Worm (Caenorhabditis elegans): Measurements from ENCODE around the gene T28A11.20.

The T28A11.20 gene

DNA sequence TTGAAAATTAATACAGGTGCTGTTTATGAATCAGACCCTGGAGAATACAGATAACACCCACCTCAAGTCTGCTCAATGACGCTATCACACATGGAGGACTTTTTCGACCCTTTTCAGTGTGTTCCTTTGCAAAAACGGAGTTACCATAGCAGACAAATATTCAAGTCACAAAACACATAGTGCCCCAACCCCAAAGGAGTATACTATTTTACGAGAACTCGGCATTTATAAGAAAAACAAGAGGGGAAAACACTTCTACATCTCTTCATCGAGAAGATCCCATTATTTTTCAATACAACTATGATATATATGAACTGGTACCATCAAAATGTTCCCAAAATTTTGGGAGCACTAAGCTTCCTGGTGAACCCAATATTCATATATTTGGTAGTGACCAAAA is 28.4 kb downstream of the T28A11.20 start, which contains the start of gene srj-7:
srj-7 (plus strand) TSS at position 301 of the 400 bp plus-strand sequence.
- TF ChIP-seq nhr-232 (tag; optimal IDR thresholded peaks at IDR 0.05): no peak
- no peak for TF ChIP-seq K02D7.2 (tag; optimal IDR thresholded peaks at IDR 0.05)
- TF ChIP-seq rnt-1 (tag; optimal IDR thresholded peaks at IDR 0.05): no peak
- TF ChIP-seq che-1 (tag; optimal IDR thresholded peaks at IDR 0.05): no peak
- no peak for TF ChIP-seq K09A11.1 (tag; optimal IDR thresholded peaks at IDR 0.05; ENCODE audit: insufficient read depth)

DNA sequence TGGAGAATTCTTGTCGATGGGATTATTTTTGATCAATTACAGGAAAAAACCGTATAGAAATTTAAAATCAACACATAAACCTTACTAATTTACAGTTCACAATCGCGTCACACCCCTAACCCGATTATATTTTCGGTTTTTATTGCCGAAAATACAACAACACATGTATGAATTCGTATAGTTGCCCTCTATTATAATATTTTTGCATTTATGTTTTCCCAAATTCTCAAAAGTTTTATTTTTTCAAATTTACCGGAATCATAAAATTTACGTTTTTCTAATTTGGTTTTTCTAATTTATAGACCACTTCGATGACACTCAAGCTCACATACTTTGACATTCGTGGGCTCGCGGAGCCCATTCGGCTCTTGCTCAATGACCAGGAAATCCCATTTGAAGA is 30.1 kb downstream of the T28A11.20 start, which contains the start of gene gst-23:
gst-23 (plus strand) TSS at position 301 of the 400 bp plus-strand sequence.
- TF ChIP-seq pat-9 (tag; optimal IDR thresholded peaks at IDR 0.05) (no peak), ceh-2 (tag; optimal IDR thresholded peaks at IDR 0.05) (no peak), rnt-1 (tag; optimal IDR thresholded peaks at IDR 0.05) (no peak), pha-2 (tag; optimal IDR thresholded peaks at IDR 0.05) (no peak), sox-2 (GFP tag; IDR thresholded peaks at IDR 0.05) (no peak), unc-3 (GFP tag; conservative IDR thresholded peaks at IDR 0.05) (no peak), unc-3 (tag; optimal IDR thresholded peaks at IDR 0.05) (no peak), fkh-6 (tag; optimal IDR thresholded peaks at IDR 0.05) (no peak), C08G9.2 (tag; optimal IDR thresholded peaks at IDR 0.05) (no peak), ceh-30 (tag; optimal IDR thresholded peaks at IDR 0.05) (no peak), eyg-1 (tag; optimal IDR thresholded peaks at IDR 0.05) (no peak), ceh-19 (GFP tag; optimal IDR thresholded peaks at IDR 0.05) (no peak), pax-1 (tag; optimal IDR thresholded peaks at IDR 0.05) (no peak), ceh-34 (tag; optimal IDR thresholded peaks at IDR 0.05) (no peak), ets-4 (tag; optimal IDR thresholded peaks at IDR 0.05) (no peak), fax-1 (tag; optimal IDR thresholded peaks at IDR 0.05) (no peak), nhr-11 (tag; optimal IDR thresholded peaks at IDR 0.05) (no peak)

ce11 chrV:3241175-3241574 is 31.9 kb downstream of the T28A11.20 start, which contains the start of gene srj-11:
TSS of gene srj-11 (plus strand) at chrV:3241424.
- TF ChIP-seq gmeb-2 (tag; optimal IDR thresholded peaks at IDR 0.05) (no peak), pat-9 (tag; optimal IDR thresholded peaks at IDR 0.05) (no peak), ceh-31 (tag; optimal IDR thresholded peaks at IDR 0.05) (no peak), pqm-1 (tag; optimal IDR thresholded peaks at IDR 0.05) (no peak)

- TF ChIP-seq ttx-3 (tag; optimal IDR thresholded peaks at IDR 0.05): no peak
- no peak for TF ChIP-seq tbx-2 (tag; optimal IDR thresholded peaks at IDR 0.05)
Observed at ce11 chrV:3236610-3237009, 36.4 kb downstream of the T28A11.20 start, which contains the start of the genes K08D9.9 and str-16. TSS of gene K08D9.9 (minus strand) at chrV:3236710. TSS of gene str-16 (plus strand) at chrV:3236875.

DNA sequence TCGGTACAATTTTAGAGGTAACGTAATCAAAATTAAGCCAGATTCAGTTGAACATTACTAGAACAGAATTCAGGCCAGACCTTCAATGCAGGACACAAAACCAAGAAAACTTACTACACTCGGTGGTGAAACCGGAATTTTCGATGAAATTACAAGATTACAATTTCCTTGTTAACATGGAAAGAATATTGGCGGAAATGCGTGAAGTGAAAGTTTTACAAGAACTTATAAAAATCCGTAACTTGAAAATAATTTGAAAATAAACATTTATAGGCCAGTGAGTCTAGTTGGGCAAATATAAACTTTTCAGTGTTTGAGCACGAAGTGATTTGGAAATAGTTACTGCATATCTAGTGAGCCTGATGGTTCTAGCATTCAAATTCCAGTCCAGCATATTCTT is 38.2 kb downstream of the T28A11.20 start, which contains the start of gene K08D9.6:
K08D9.6 (minus strand) TSS at position 101 of the 400 bp plus-strand sequence.
- no peak for TF ChIP-seq ets-4 (tag; optimal IDR thresholded peaks at IDR 0.05)
- TF ChIP-seq fax-1 (tag; optimal IDR thresholded peaks at IDR 0.05): no peak
- no peak for TF ChIP-seq ttx-3 (tag; optimal IDR thresholded peaks at IDR 0.05)
- TF ChIP-seq hlh-15 (tag; optimal IDR thresholded peaks at IDR 0.05): no peak
- no peak for TF ChIP-seq ceh-19 (GFP tag; optimal IDR thresholded peaks at IDR 0.05)
- no peak for TF ChIP-seq fkh-6 (tag; optimal IDR thresholded peaks at IDR 0.05)
- TF ChIP-seq pha-2 (tag; optimal IDR thresholded peaks at IDR 0.05): no peak
- no peak for TF ChIP-seq sox-2 (GFP tag; IDR thresholded peaks at IDR 0.05)
- no peak for TF ChIP-seq ceh-24 (tag; optimal IDR thresholded peaks at IDR 0.05)

DNA sequence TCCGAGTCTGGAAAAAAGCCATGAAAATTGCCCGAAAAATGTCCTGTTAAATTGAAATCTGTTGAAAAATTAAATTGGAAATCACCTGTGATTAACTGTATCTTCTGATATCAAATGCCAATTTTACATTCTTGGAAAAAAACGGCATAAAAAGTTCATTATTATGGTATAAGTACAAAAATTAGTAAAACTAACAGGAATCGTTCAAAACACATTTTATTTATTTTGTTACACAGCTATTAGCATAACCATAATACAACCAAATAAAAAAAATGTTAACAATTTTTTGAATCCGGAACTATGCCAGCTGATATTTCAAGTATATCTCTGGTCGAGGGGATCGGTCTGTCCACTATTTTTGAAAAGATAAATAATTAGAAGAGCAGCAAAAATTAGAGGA is 42.5 kb downstream of the T28A11.20 start, which contains the start of gene K08D9.10:
K08D9.10 (plus strand) TSS at position 301 of the 400 bp plus-strand sequence.
- no peak for TF ChIP-seq dve-1 (tag; optimal IDR thresholded peaks at IDR 0.05)
- TF ChIP-seq ref-2 (tag; optimal IDR thresholded peaks at IDR 0.05): no peak
- TF ChIP-seq C38D4.7 (GFP tag; optimal IDR thresholded peaks at IDR 0.05): no peak
- TF ChIP-seq ceh-30 (tag; optimal IDR thresholded peaks at IDR 0.05): no peak
- no peak for TF ChIP-seq ahr-1 (tag; optimal IDR thresholded peaks at IDR 0.05)
- no peak for TF ChIP-seq ceh-14 (tag; optimal IDR thresholded peaks at IDR 0.05)
- no peak for TF ChIP-seq hlh-30 (tag; optimal IDR thresholded peaks at IDR 0.05; ENCODE audit: insufficient read depth)
